Worm (Caenorhabditis elegans) whole organism, L2 larva: ENCODE results near the gene R12B2.7.

Experiments
- nhr-11 ChIP-seq: fragments of 150-350 bp; optimal IDR thresholded peaks from 2 replicates; lab custom pipeline; 2014; ENCODE audit warnings: missing biosample characterization, missing genetic modification characterization
- nhr-77 ChIP-seq: fragments of 150-350 bp; optimal IDR thresholded peaks from 2 replicates; lab custom pipeline; 2014; ENCODE audit warnings: missing biosample characterization, missing genetic modification characterization
- snpc-4 ChIP-seq: fragments of 150-350 bp; optimal IDR thresholded peaks from 2 replicates; lab custom pipeline; 2014; ENCODE audit warnings: missing biosample characterization, missing genetic modification characterization
- unc-55 ChIP-seq: fragments of 150-350 bp; sonication (generic microtip); optimal IDR thresholded peaks from 3 replicates; lab custom pipeline; 2014; ENCODE audit warnings: missing biosample characterization, missing genetic modification reagents, missing genetic modification characterization

ce11 chrIII:5822816-5823215 lies 8.0 kb downstream of the R12B2.7 start:
- no peak for TF ChIP-seq snpc-4 (tag; lab: Kevin White, UChicago)
- no peak for TF ChIP-seq nhr-77
- no peak for TF ChIP-seq unc-55 (GFP tag; lab: Kevin White, UChicago)
- TF ChIP-seq nhr-11 (tag; lab: Kevin White, UChicago), result no peak
